Fruit fly (Drosophila melanogaster): ENCODE measurements around the gene CG43094.

dm6 chr3R:22807132-22807531 is 36.3 kb upstream of the CG43094 start:
- TF ChIP-seq fru (GFP tag; optimal IDR thresholded peaks at IDR 0.05): no peak
- no peak for TF ChIP-seq Hr78 (GFP tag; optimal IDR thresholded peaks at IDR 0.05)
- TF ChIP-seq Myc (optimal IDR thresholded peaks at IDR 0.05): no peak
- no peak for TF ChIP-seq Hr83 (GFP tag; optimal IDR thresholded peaks at IDR 0.05; ENCODE audit: poor library complexity, severe bottlenecking)
- no peak for TF ChIP-seq dsf (GFP tag; optimal IDR thresholded peaks at IDR 0.05; ENCODE audit: borderline replicate concordance)
- no peak for TF ChIP-seq br (GFP tag; optimal IDR thresholded peaks at IDR 0.05)
- TF ChIP-seq h (GFP tag; optimal IDR thresholded peaks at IDR 0.05): no peak
- TF ChIP-seq OdsH (GFP tag; optimal IDR thresholded peaks at IDR 0.05): no peak
- TF ChIP-seq CrebA (GFP tag; optimal IDR thresholded peaks at IDR 0.05; ENCODE audit: borderline replicate concordance): no peak
